Fruit fly (Drosophila melanogaster) whole organism, embryonic: ENCODE measurements around the gene dock.

Experiments
- C15 ChIP-seq: fragments of 200-800 bp; sonication (Bioruptor generic); IDR thresholded peaks from 3 replicates; pipeline ENCODE4 v1.3.6; 2022; ENCODE audit warnings: missing biosample characterization, missing genetic modification characterization
- CG1024 ChIP-seq: fragments of 200-800 bp; sonication (Bioruptor generic); IDR thresholded peaks from 2 replicates; pipeline ENCODE4 v1.3.6; 2022; ENCODE audit warnings: missing biosample characterization, missing genetic modification characterization
- CG12236 ChIP-seq: fragments of 200-800 bp; sonication (Bioruptor generic); optimal IDR thresholded peaks from 2 replicates; lab custom pipeline; 2016; ENCODE audit warnings: missing biosample characterization, missing genetic modification characterization
- CG12299 ChIP-seq: fragments of 200-800 bp; sonication (Bioruptor generic); optimal IDR thresholded peaks from 2 replicates; lab custom pipeline; 2018; ENCODE audit warnings: missing biosample characterization, mild to moderate bottlenecking, missing genetic modification characterization
- CG12659 ChIP-seq: fragments of 200-800 bp; sonication (Bioruptor generic); optimal IDR thresholded peaks from 3 replicates; lab custom pipeline; 2017; ENCODE audit warnings: mild to moderate bottlenecking, missing biosample characterization, missing genetic modification reagents, missing genetic modification characterization
- CG13123 ChIP-seq: fragments of 200-800 bp; sonication (Bioruptor generic); optimal IDR thresholded peaks from 2 replicates; lab custom pipeline; 2016; ENCODE audit warnings: missing biosample characterization, missing genetic modification characterization
- CG14441 ChIP-seq: fragments of 200-800 bp; sonication (Bioruptor generic); IDR thresholded peaks from 2 replicates; pipeline ENCODE4 v1.3.6; 2022; ENCODE audit warnings: missing biosample characterization, missing genetic modification characterization
- CG15479 ChIP-seq: fragments of 200-800 bp; sonication (Bioruptor generic); optimal IDR thresholded peaks from 3 replicates; lab custom pipeline; 2019; ENCODE audit warnings: missing biosample characterization, mild to moderate bottlenecking, missing genetic modification characterization, moderate library complexity
- CG15696 ChIP-seq: fragments of 200-800 bp; sonication (Bioruptor generic); optimal IDR thresholded peaks from 2 replicates; lab custom pipeline; 2019; ENCODE audit warnings: missing biosample characterization, mild to moderate bottlenecking, missing genetic modification characterization, moderate library complexity
- CG1602 ChIP-seq: fragments of 200-800 bp; sonication (Bioruptor generic); optimal IDR thresholded peaks from 3 replicates; lab custom pipeline; 2016; ENCODE audit warnings: missing biosample characterization, missing genetic modification characterization
- CG18476 ChIP-seq: fragments of 200-800 bp; sonication (Bioruptor generic); optimal IDR thresholded peaks from 2 replicates; lab custom pipeline; 2016; ENCODE audit warnings: missing biosample characterization, mild to moderate bottlenecking, missing genetic modification characterization
- CG2120 ChIP-seq: fragments of 200-800 bp; sonication (Bioruptor generic); optimal IDR thresholded peaks from 3 replicates; lab custom pipeline; 2016; ENCODE audit warnings: missing biosample characterization, missing genetic modification characterization
- CG2889 ChIP-seq: fragments of 200-800 bp; sonication (Bioruptor generic); IDR thresholded peaks from 3 replicates; pipeline ENCODE4 v1.3.6; 2022; ENCODE audit warnings: missing biosample characterization, missing genetic modification characterization
- CG33213 ChIP-seq: fragments of 200-800 bp; sonication (Bioruptor generic); optimal IDR thresholded peaks from 3 replicates; lab custom pipeline; 2016; ENCODE audit warnings: missing biosample characterization, missing genetic modification characterization
- CG34224 ChIP-seq: fragments of 200-800 bp; sonication (Bioruptor generic); IDR thresholded peaks from 3 replicates; pipeline ENCODE4 v1.3.6; 2022; ENCODE audit warnings: missing biosample characterization, missing genetic modification characterization; ENCODE audit not compliant: partially characterized antibody
- CG34376 ChIP-seq: fragments of 200-800 bp; sonication (Bioruptor generic); optimal IDR thresholded peaks from 2 replicates; lab custom pipeline; 2018; ENCODE audit warnings: missing biosample characterization, mild to moderate bottlenecking, missing genetic modification characterization
- CG4404 ChIP-seq: fragments of 200-800 bp; sonication (Bioruptor generic); IDR thresholded peaks from 2 replicates; pipeline ENCODE4 v1.3.6; 2022; ENCODE audit warnings: missing biosample characterization, missing genetic modification characterization
- CG7963 ChIP-seq: fragments of 200-800 bp; sonication (Bioruptor generic); IDR thresholded peaks from 3 replicates; pipeline ENCODE4 v1.3.6; 2022; ENCODE audit warnings: missing biosample characterization, missing genetic modification characterization; ENCODE audit not compliant: partially characterized antibody
- CG8359 ChIP-seq: fragments of 200-800 bp; sonication (Bioruptor generic); optimal IDR thresholded peaks from 2 replicates; lab custom pipeline; 2017; ENCODE audit warnings: missing biosample characterization, mild to moderate bottlenecking, missing genetic modification characterization, borderline replicate concordance
- CG9437 ChIP-seq: fragments of 200-800 bp; sonication (Bioruptor generic); optimal IDR thresholded peaks from 2 replicates; lab custom pipeline; 2018; ENCODE audit warnings: missing biosample characterization, mild to moderate bottlenecking, missing genetic modification characterization
- D ChIP-seq, 2 experiments: fragments of 200-800 bp in 1 of 2; fragments of >200 bp in 1 of 2; sonication (Bioruptor generic) in 1 of 2; optimal IDR thresholded peaks; 2 replicates in 1 of 2; 3 replicates in 1 of 2; lab custom pipeline; 2017; ENCODE audit warnings: mild to moderate bottlenecking in 1 of 2, missing biosample characterization in 1 of 2, missing genetic modification characterization in 1 of 2, missing genetic modification reagents in 1 of 2
- Dp ChIP-seq: fragments of 200-800 bp; sonication (Bioruptor generic); optimal IDR thresholded peaks from 2 replicates; lab custom pipeline; 2018; ENCODE audit warnings: missing biosample characterization, mild to moderate bottlenecking, missing genetic modification characterization, moderate library complexity
- E2f1 ChIP-seq: fragments of 200-800 bp; sonication (Bioruptor generic); IDR thresholded peaks from 2 replicates; pipeline ENCODE4 v1.3.6; 2022; ENCODE audit warnings: missing biosample characterization, missing genetic modification characterization
- ERR ChIP-seq: fragments of 200-800 bp; sonication (Bioruptor generic); optimal IDR thresholded peaks from 2 replicates; lab custom pipeline; 2016; ENCODE audit warnings: missing biosample characterization, missing genetic modification characterization
- Fer1 ChIP-seq: fragments of 200-800 bp; sonication (Bioruptor generic); optimal IDR thresholded peaks from 2 replicates; lab custom pipeline; 2017; ENCODE audit warnings: missing biosample characterization, mild to moderate bottlenecking, missing genetic modification characterization
- NK7.1 ChIP-seq: fragments of 200-800 bp; sonication (Bioruptor generic); optimal IDR thresholded peaks from 3 replicates; lab custom pipeline; 2016; ENCODE audit warnings: missing biosample characterization, missing genetic modification characterization
- Neu2 ChIP-seq: fragments of 200-800 bp; sonication (Bioruptor generic); optimal IDR thresholded peaks from 3 replicates; lab custom pipeline; 2016; ENCODE audit warnings: missing biosample characterization, missing genetic modification characterization, borderline replicate concordance
- Optix ChIP-seq: fragments of 200-800 bp; sonication (Bioruptor generic); IDR thresholded peaks from 3 replicates; pipeline ENCODE4 v1.3.6; 2022; ENCODE audit warnings: missing biosample characterization, missing genetic modification characterization
- ab ChIP-seq: fragments of 200-800 bp; sonication (Bioruptor generic); optimal IDR thresholded peaks from 2 replicates; lab custom pipeline; 2016; ENCODE audit warnings: missing biosample characterization, missing genetic modification characterization
- bbx ChIP-seq: fragments of 200-800 bp; sonication (Bioruptor generic); IDR thresholded peaks from 2 replicates; pipeline ENCODE4 v1.3.6; 2022; ENCODE audit warnings: missing biosample characterization, missing genetic modification characterization; ENCODE audit not compliant: partially characterized antibody
- btn ChIP-seq: fragments of 200-800 bp; sonication (Bioruptor generic); optimal IDR thresholded peaks from 2 replicates; lab custom pipeline; 2016; ENCODE audit warnings: missing biosample characterization, missing genetic modification characterization
- crol ChIP-seq: fragments of 200-800 bp; sonication (Bioruptor generic); IDR thresholded peaks from 2 replicates; pipeline ENCODE4 v1.3.6; 2022; ENCODE audit warnings: missing biosample characterization, missing genetic modification characterization
- dati ChIP-seq: fragments of 200-800 bp; sonication (Bioruptor generic); IDR thresholded peaks from 2 replicates; pipeline ENCODE4 v1.3.6; 2022; ENCODE audit warnings: missing biosample characterization, missing genetic modification characterization
- disco-r ChIP-seq: fragments of 200-800 bp; sonication (Bioruptor generic); optimal IDR thresholded peaks from 2 replicates; lab custom pipeline; 2016; ENCODE audit warnings: missing biosample characterization, missing genetic modification characterization
- eyg ChIP-seq: fragments of 200-800 bp; sonication (Bioruptor generic); optimal IDR thresholded peaks from 3 replicates; lab custom pipeline; 2016; ENCODE audit warnings: missing biosample characterization, missing genetic modification characterization
- her ChIP-seq: fragments of 200-800 bp; sonication (Bioruptor generic); optimal IDR thresholded peaks from 2 replicates; lab custom pipeline; 2016; ENCODE audit warnings: missing biosample characterization, missing genetic modification characterization
- lov ChIP-seq, 2 experiments: fragments of 200-800 bp in 1 of 2; fragments of >200 bp in 1 of 2; sonication (Bioruptor generic) in 1 of 2; IDR thresholded peaks in 1 of 2; optimal IDR thresholded peaks in 1 of 2; 2 replicates in 1 of 2; 3 replicates in 1 of 2; pipeline versions ENCODE4 v1.3.6 to Lab custom; 2017 to 2022; ENCODE audit warnings: missing biosample characterization in 1 of 2, missing genetic modification characterization in 1 of 2
- odd ChIP-seq: fragments of 200-800 bp; sonication (Bioruptor generic); optimal IDR thresholded peaks from 2 replicates; lab custom pipeline; 2017; ENCODE audit warnings: missing biosample characterization, mild to moderate bottlenecking, missing genetic modification characterization
- pfk ChIP-seq: fragments of 200-800 bp; sonication (Bioruptor generic); optimal IDR thresholded peaks from 2 replicates; lab custom pipeline; 2018; ENCODE audit warnings: missing biosample characterization, mild to moderate bottlenecking, missing genetic modification characterization, moderate library complexity
- phol ChIP-seq: fragments of 200-800 bp; sonication (Bioruptor generic); optimal IDR thresholded peaks from 3 replicates; lab custom pipeline; 2018; ENCODE audit warnings: missing biosample characterization, mild to moderate bottlenecking, missing genetic modification characterization, moderate library complexity
- prd ChIP-seq, 3 experiments: fragments of >200 bp in 2 of 3; fragments of 200-800 bp in 1 of 3; sonication (Bioruptor generic) in 1 of 3; optimal IDR thresholded peaks in 2 of 3; IDR thresholded peaks in 1 of 3; 2 replicates in 2 of 3; 3 replicates in 1 of 3; pipeline versions ENCODE4 v1.3.6 to Lab custom; 2017 to 2022; ENCODE audit warnings: missing biosample characterization in 1 of 3, missing genetic modification characterization in 1 of 3
- ranshi ChIP-seq: fragments of 200-800 bp; sonication (Bioruptor generic); IDR thresholded peaks from 2 replicates; pipeline ENCODE4 v1.3.6; 2022; ENCODE audit warnings: missing biosample characterization, missing genetic modification characterization
- sna ChIP-seq: fragments of 200-800 bp; sonication (Bioruptor generic); IDR thresholded peaks from 2 replicates; pipeline ENCODE4 v1.3.6; 2022; ENCODE audit warnings: missing biosample characterization, missing genetic modification characterization; ENCODE audit not compliant: partially characterized antibody
- tio ChIP-seq: fragments of 200-800 bp; sonication (Bioruptor generic); optimal IDR thresholded peaks from 2 replicates; lab custom pipeline; 2017; ENCODE audit warnings: missing biosample characterization, missing genetic modification characterization, inconsistent platforms
- unpg ChIP-seq: fragments of 200-800 bp; sonication (Bioruptor generic); optimal IDR thresholded peaks from 3 replicates; lab custom pipeline; 2018; ENCODE audit warnings: missing biosample characterization, mild to moderate bottlenecking, missing genetic modification characterization, moderate library complexity
- wek ChIP-seq: fragments of 200-800 bp; sonication (Bioruptor generic); optimal IDR thresholded peaks from 3 replicates; lab custom pipeline; 2018; ENCODE audit warnings: missing biosample characterization, mild to moderate bottlenecking, missing genetic modification characterization, moderate library complexity

The dock gene

DNA sequence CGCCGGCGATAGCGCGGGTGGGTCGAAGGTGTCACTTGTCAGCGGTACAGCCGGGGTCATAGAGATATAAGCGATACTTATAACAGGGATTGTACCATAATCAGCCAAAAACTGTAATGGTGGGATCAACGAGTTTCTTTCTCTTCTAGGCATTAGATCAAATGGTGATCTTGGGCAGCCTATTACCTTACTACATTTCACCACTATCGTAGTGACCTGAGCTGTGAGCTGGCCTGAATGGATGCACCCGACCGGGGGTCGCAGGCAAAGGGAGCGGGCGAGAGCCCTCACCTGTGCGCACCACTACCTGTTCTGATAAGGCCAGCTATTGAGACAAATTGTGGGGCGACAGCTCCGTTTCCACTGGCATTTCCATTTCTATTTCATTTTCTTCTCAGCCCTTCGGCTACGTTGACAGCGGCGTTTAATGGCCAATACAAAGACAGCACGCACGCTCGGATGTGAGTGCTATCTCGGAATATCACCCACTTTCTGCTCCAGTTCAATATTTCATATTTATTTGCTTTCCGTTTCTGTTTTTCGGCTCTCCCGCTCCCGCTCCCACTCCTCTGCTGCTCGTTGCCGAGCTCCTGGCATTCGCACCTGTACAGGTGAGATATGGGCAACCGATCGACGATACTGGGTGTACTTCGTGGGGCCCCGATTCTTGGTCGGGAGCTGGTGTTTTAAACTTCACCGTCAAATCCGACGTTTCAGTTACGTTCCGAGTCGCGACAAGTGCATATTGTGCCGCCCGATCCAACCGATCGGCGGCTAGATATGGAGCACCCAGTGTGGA, 31.1 kb downstream of the dock start (continued):
- peak; percentile 3 for TF ChIP-seq ERR (GFP tag; lab: Kevin White, UChicago)
- TF ChIP-seq odd (GFP tag; lab: Kevin White, UChicago): peak; percentile 61
- TF ChIP-seq btn: peak; percentile 53
- TF ChIP-seq eyg (GFP tag; lab: Kevin White, UChicago): peak; percentile 29
- peak; percentile 80 for TF ChIP-seq CG14441 (GFP tag; lab: Robert Waterston, UW)
- peak; percentile 62 for TF ChIP-seq tio
- peak; percentile 72 for TF ChIP-seq CG12659 (GFP tag; lab: Kevin White, UChicago)
- TF ChIP-seq pfk (GFP tag; lab: Kevin White, UChicago): no peak
- peak; percentile 30 for TF ChIP-seq wek (GFP tag; lab: Kevin White, UChicago)
- TF ChIP-seq CG34376 (GFP tag; lab: Kevin White, UChicago): peak; percentile 48
- TF ChIP-seq disco-r (GFP tag; lab: Kevin White, UChicago): peak; percentile 5
- TF ChIP-seq CG1602 (GFP tag; lab: Kevin White, UChicago): peak; percentile 62
- TF ChIP-seq CG7963: no peak
- TF ChIP-seq C15 (GFP tag; lab: Robert Waterston, UW): peak; percentile 53; the same call in 1 of the 3 replicates
- no peak for TF ChIP-seq bbx
- peak; percentile 68 for TF ChIP-seq CG18476 (GFP tag; lab: Kevin White, UChicago)
- peak; percentile 82 for TF ChIP-seq E2f1 (GFP tag; lab: Robert Waterston, UW)
- TF ChIP-seq CG9437: peak; percentile 12
- no peak for TF ChIP-seq CG2889 (GFP tag; lab: Robert Waterston, UW)
- no peak for TF ChIP-seq NK7.1 (GFP tag; lab: Kevin White, UChicago)
- TF ChIP-seq Fer1 (GFP tag; lab: Kevin White, UChicago): peak; percentile 6
- TF ChIP-seq lov (optimal IDR thresholded peaks at IDR 0.05; lab: Kevin White, UChicago): no peak
- TF ChIP-seq lov (GFP tag; IDR thresholded peaks at IDR 0.05; lab: Robert Waterston, UW): peak; percentile 81
- TF ChIP-seq ranshi (GFP tag; lab: Robert Waterston, UW): peak; percentile 84
- TF ChIP-seq phol (tag; lab: Kevin White, UChicago): peak; percentile 79
- peak; percentile 87 for TF ChIP-seq Optix (GFP tag; lab: Robert Waterston, UW)
- peak; percentile 38 for TF ChIP-seq CG12299 (tag; lab: Kevin White, UChicago)
- no peak for TF ChIP-seq prd (optimal IDR thresholded peaks at IDR 0.05; lab: Kevin White, UChicago)
- TF ChIP-seq prd (GFP tag; IDR thresholded peaks at IDR 0.05; lab: Robert Waterston, UW): peak; percentile 89
- TF ChIP-seq CG2120: peak; percentile 65
- peak; percentile 71 for TF ChIP-seq CG1024 (GFP tag; lab: Robert Waterston, UW)
- no peak for TF ChIP-seq sna
- peak; percentile 40 for TF ChIP-seq ab (GFP tag; lab: Kevin White, UChicago)
- TF ChIP-seq dati (GFP tag; lab: Robert Waterston, UW): peak; percentile 54; the same call in 1 of the 2 replicates
- peak; percentile 12 for TF ChIP-seq CG12236 (GFP tag; lab: Kevin White, UChicago)
- TF ChIP-seq unpg (GFP tag; lab: Kevin White, UChicago): peak; percentile 80
- TF ChIP-seq CG15479 (GFP tag; lab: Kevin White, UChicago): no peak
- no peak for TF ChIP-seq Dp (GFP tag; lab: Kevin White, UChicago)
- TF ChIP-seq Neu2 (GFP tag; lab: Kevin White, UChicago): no peak
- TF ChIP-seq D (optimal IDR thresholded peaks at IDR 0.05; lab: Kevin White, UChicago): no peak
- peak; percentile 80 for TF ChIP-seq D (GFP tag; optimal IDR thresholded peaks at IDR 0.05; lab: Kevin White, UChicago)
- TF ChIP-seq CG34224 (GFP tag; lab: Robert Waterston, UW): no peak
- TF ChIP-seq CG15696 (tag; lab: Kevin White, UChicago): peak; percentile 48
- TF ChIP-seq CG13123 (GFP tag; lab: Kevin White, UChicago): peak; percentile 44
- TF ChIP-seq crol: peak; percentile 86
- TF ChIP-seq CG8359 (GFP tag; lab: Kevin White, UChicago): no peak
- peak; percentile 53 for TF ChIP-seq her (GFP tag; lab: Kevin White, UChicago)
- peak; percentile 57; the same call in 1 of the 2 replicates for TF ChIP-seq CG4404 (GFP tag; lab: Robert Waterston, UW)
- TF ChIP-seq CG33213 (GFP tag; lab: Kevin White, UChicago): peak; percentile 53
